Fruit fly (Drosophila melanogaster): ENCODE results near the gene CG6833.

DNA sequence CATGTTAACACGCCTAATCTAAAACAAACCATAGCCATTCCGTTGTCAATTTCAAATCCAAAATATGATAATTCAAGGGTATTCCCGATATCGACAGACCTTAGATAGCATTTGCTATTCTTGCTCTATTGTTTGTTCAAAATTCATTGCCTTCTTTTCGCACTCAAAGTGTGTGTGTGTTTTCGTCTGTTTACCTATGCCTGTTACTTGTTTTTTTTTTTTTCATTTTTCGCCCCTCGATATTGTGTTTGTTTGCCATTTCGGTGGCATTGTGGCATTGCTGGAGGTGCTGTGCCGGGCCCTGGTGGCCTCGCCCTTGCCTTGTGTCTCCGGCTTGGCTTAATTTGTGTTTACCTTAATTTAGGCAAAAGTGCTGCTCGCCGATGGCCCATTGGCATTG, 5.8 kb downstream of the CG6833 start:
- TF ChIP-seq CG8478 (optimal IDR thresholded peaks at IDR 0.05) (no peak), CTCF (optimal IDR thresholded peaks at IDR 0.05) (no peak)
